In genomic region chr2L:5070797-5071579, dm6 we compare ENCODE assay signal across 1 fruit fly cellular context.
A peak's percentile ranks its signal among the peaks of the same experiment; 100 is the strongest.
TF ChIP-seq lines count a peak whose summit lies in the region.

RpL37A (plus strand) TSS chr2L:5070957.

TF ChIP-seq in whole organism, embryonic, 481 proteins besides CTCF, POLR2A, EP300 and RAD21 (continued from another document and continues in another):
- TF ChIP-seq vnd (GFP tag; IDR thresholded peaks at IDR 0.05; lab: Robert Waterston, UW; ENCODE audit: partially characterized antibody) (no peak), Chrac-16 (GFP tag; optimal IDR thresholded peaks at IDR 0.05; lab: Kevin White, UChicago) (peak; percentile 25), Ravus (GFP tag; IDR thresholded peaks at IDR 0.05; lab: Robert Waterston, UW) (no peak), CG3281 (GFP tag; optimal IDR thresholded peaks at IDR 0.05; lab: Kevin White, UChicago) (peak; percentile 89), D19B (GFP tag; optimal IDR thresholded peaks at IDR 0.05; lab: Kevin White, UChicago) (peak; percentile 64), CG10366 (GFP tag; IDR thresholded peaks at IDR 0.05; lab: Robert Waterston, UW) (peak; percentile 74), Fer1 (GFP tag; optimal IDR thresholded peaks at IDR 0.05; lab: Kevin White, UChicago) (peak; percentile 92), bigmax (GFP tag; optimal IDR thresholded peaks at IDR 0.05; lab: Kevin White, UChicago) (peak; percentile 80), crc (GFP tag; optimal IDR thresholded peaks at IDR 0.05; lab: Kevin White, UChicago) (peak; percentile 77), Abd-B (GFP tag; optimal IDR thresholded peaks at IDR 0.05; lab: Kevin White, UChicago) (no peak), CG31441 (GFP tag; IDR thresholded peaks at IDR 0.05; lab: Robert Waterston, UW) (peak; percentile 83), CG13296 (GFP tag; optimal IDR thresholded peaks at IDR 0.05; lab: Kevin White, UChicago) (peak; percentile 89), E2f2 (GFP tag; IDR thresholded peaks at IDR 0.05; lab: Robert Waterston, UW) (peak; percentile 78), abd-A (tag; optimal IDR thresholded peaks at IDR 0.05; lab: Kevin White, UChicago) (no peak), CG6791 (GFP tag; IDR thresholded peaks at IDR 0.05; lab: Robert Waterston, UW; ENCODE audit: partially characterized antibody) (0 out of 3 replicates have a peak, but pooled peaks have one; percentile 11), CG17186 (GFP tag; optimal IDR thresholded peaks at IDR 0.05; lab: Kevin White, UChicago) (peak; percentile 92), ash1 (GFP tag; optimal IDR thresholded peaks at IDR 0.05; lab: Kevin White, UChicago) (peak; percentile 74), CG18476 (GFP tag; optimal IDR thresholded peaks at IDR 0.05; lab: Kevin White, UChicago) (peak; percentile 63), Taf1 (GFP tag; IDR thresholded peaks at IDR 0.05; lab: Robert Waterston, UW) (no peak), Neu2 (GFP tag; optimal IDR thresholded peaks at IDR 0.05; lab: Kevin White, UChicago; ENCODE audit: borderline replicate concordance) (peak; percentile 17), Lhr (GFP tag; optimal IDR thresholded peaks at IDR 0.05; lab: Kevin White, UChicago) (peak; percentile 92), Atf-2 (GFP tag; optimal IDR thresholded peaks at IDR 0.05; lab: Kevin White, UChicago) (peak; percentile 63), CG8478 (optimal IDR thresholded peaks at IDR 0.05; lab: Kevin White, UChicago) (no peak), CG6254 (GFP tag; optimal IDR thresholded peaks at IDR 0.05; lab: Kevin White, UChicago) (peak; percentile 73), tll (GFP tag; optimal IDR thresholded peaks at IDR 0.05; lab: Kevin White, UChicago) (no peak), CG14050 (GFP tag; IDR thresholded peaks at IDR 0.05; lab: Robert Waterston, UW) (peak; percentile 69; the same call in 2 of the 3 replicates), CG32767 (GFP tag; IDR thresholded peaks at IDR 0.05; lab: Robert Waterston, UW) (peak; percentile 51; the same call in 1 of the 2 replicates), CG17612 (GFP tag; IDR thresholded peaks at IDR 0.05; lab: Robert Waterston, UW) (no peak; the same call in 1 of the 2 replicates), CG3163 (GFP tag; optimal IDR thresholded peaks at IDR 0.05; lab: Kevin White, UChicago) (peak; percentile 63), CG9932 (GFP tag; IDR thresholded peaks at IDR 0.05; lab: Robert Waterston, UW) (no peak), Hr3 (GFP tag; optimal IDR thresholded peaks at IDR 0.05; lab: Kevin White, UChicago) (peak; percentile 13), Asciz (GFP tag; optimal IDR thresholded peaks at IDR 0.05; lab: Kevin White, UChicago) (peak; percentile 80), prd (optimal IDR thresholded peaks at IDR 0.05; lab: Kevin White, UChicago) (no peak), prd (GFP tag; IDR thresholded peaks at IDR 0.05; lab: Robert Waterston, UW) (no peak; the same call in 2 of the 3 replicates), mld (GFP tag; IDR thresholded peaks at IDR 0.05; lab: Robert Waterston, UW; ENCODE audit: partially characterized antibody) (no peak), chif (GFP tag; optimal IDR thresholded peaks at IDR 0.05; lab: Kevin White, UChicago) (peak; percentile 3 to 64), CG17359 (tag; optimal IDR thresholded peaks at IDR 0.05; lab: Kevin White, UChicago) (peak; percentile 71), CG18619 (GFP tag; optimal IDR thresholded peaks at IDR 0.05; lab: Kevin White, UChicago) (peak; percentile 81), Rx (GFP tag; IDR thresholded peaks at IDR 0.05; lab: Robert Waterston, UW) (peak; percentile 78), croc (GFP tag; conservative IDR thresholded peaks at IDR 0.05; lab: Robert Waterston, UW) (no peak), da (GFP tag; optimal IDR thresholded peaks at IDR 0.05; lab: Kevin White, UChicago) (peak; percentile 76), CG8359 (GFP tag; optimal IDR thresholded peaks at IDR 0.05; lab: Kevin White, UChicago; ENCODE audit: borderline replicate concordance) (peak; percentile 66), lilli (GFP tag; optimal IDR thresholded peaks at IDR 0.05; lab: Kevin White, UChicago) (peak; percentile 63), CG10274 (GFP tag; optimal IDR thresholded peaks at IDR 0.05; lab: Kevin White, UChicago) (peak; percentile 69), CG12155 (GFP tag; optimal IDR thresholded peaks at IDR 0.05; lab: Kevin White, UChicago) (peak; percentile 63), Doc3 (GFP tag; IDR thresholded peaks at IDR 0.05; lab: Robert Waterston, UW; ENCODE audit: partially characterized antibody) (no peak), CG3407 (GFP tag; optimal IDR thresholded peaks at IDR 0.05; lab: Kevin White, UChicago) (peak; percentile 69), Hand (GFP tag; optimal IDR thresholded peaks at IDR 0.05; lab: Kevin White, UChicago) (peak; percentile 24), CG30431 (GFP tag; optimal IDR thresholded peaks at IDR 0.05; lab: Kevin White, UChicago) (peak; percentile 63), tgo (GFP tag; IDR thresholded peaks at IDR 0.05; lab: Robert Waterston, UW) (peak; percentile 53; the same call in 2 of the 3 replicates), CG12769 (tag; optimal IDR thresholded peaks at IDR 0.05; lab: Kevin White, UChicago) (peak; percentile 78), CG2202 (tag; optimal IDR thresholded peaks at IDR 0.05; lab: Kevin White, UChicago) (peak; percentile 59), ro (GFP tag; IDR thresholded peaks at IDR 0.05; lab: Robert Waterston, UW) (no peak), schlank (tag; optimal IDR thresholded peaks at IDR 0.05; lab: Kevin White, UChicago) (peak; percentile 82), MTF-1 (GFP tag; optimal IDR thresholded peaks at IDR 0.05; lab: Kevin White, UChicago; ENCODE audit: borderline replicate concordance) (peak; percentile 94), pita (GFP tag; optimal IDR thresholded peaks at IDR 0.05; lab: Kevin White, UChicago) (peak; percentile 83), CG4404 (GFP tag; IDR thresholded peaks at IDR 0.05; lab: Robert Waterston, UW) (no peak), tin (GFP tag; optimal IDR thresholded peaks at IDR 0.05; lab: Kevin White, UChicago) (peak; percentile 61), Hr78 (GFP tag; optimal IDR thresholded peaks at IDR 0.05; lab: Kevin White, UChicago) (peak in 1 of 2 experiments; percentile 29), NFAT (GFP tag; IDR thresholded peaks at IDR 0.05; lab: Robert Waterston, UW) (no peak; the same call in 1 of the 2 replicates), CG33213 (GFP tag; optimal IDR thresholded peaks at IDR 0.05; lab: Kevin White, UChicago) (peak; percentile 96), MBD-R2 (GFP tag; IDR thresholded peaks at IDR 0.05; lab: Robert Waterston, UW) (peak; percentile 67), otp (GFP tag; IDR thresholded peaks at IDR 0.05; lab: Robert Waterston, UW) (peak; percentile 86), insv (GFP tag; optimal IDR thresholded peaks at IDR 0.05; lab: Kevin White, UChicago) (peak in 1 of 2 experiments; percentile 73), CG2875 (GFP tag; optimal IDR thresholded peaks at IDR 0.05; lab: Kevin White, UChicago) (peak; percentile 85), CG11560 (tag; IDR thresholded peaks at IDR 0.05; lab: Robert Waterston, UW) (no peak; the same call in 2 of the 3 replicates), CG33557 (GFP tag; optimal IDR thresholded peaks at IDR 0.05; lab: Kevin White, UChicago) (peak; percentile 65), Antp (GFP tag; optimal IDR thresholded peaks at IDR 0.05; lab: Kevin White, UChicago) (peak; percentile 60), CG7786 (GFP tag; optimal IDR thresholded peaks at IDR 0.05; lab: Kevin White, UChicago) (peak; percentile 35), repo (GFP tag; optimal IDR thresholded peaks at IDR 0.05; lab: Kevin White, UChicago) (peak; percentile 86), sens (GFP tag; lab: Kevin White, UChicago) (peak; percentile 97), gce (GFP tag; IDR thresholded peaks at IDR 0.05; lab: Robert Waterston, UW) (peak; percentile 78; the same call in 2 of the 3 replicates), CG9727 (GFP tag; optimal IDR thresholded peaks at IDR 0.05; lab: Kevin White, UChicago) (peak; percentile 91), pros (GFP tag; optimal IDR thresholded peaks at IDR 0.05; lab: Kevin White, UChicago) (peak; percentile 4), fru (optimal IDR thresholded peaks at IDR 0.05; lab: Kevin White, UChicago) (no peak), cg (GFP tag; optimal IDR thresholded peaks at IDR 0.05; lab: Kevin White, UChicago) (no peak), CG17568 (GFP tag; optimal IDR thresholded peaks at IDR 0.05; lab: Kevin White, UChicago) (peak; percentile 81), CG6175 (GFP tag; IDR thresholded peaks at IDR 0.05; lab: Robert Waterston, UW) (peak; percentile 72; the same call in 2 of the 3 replicates), CG12104 (GFP tag; optimal IDR thresholded peaks at IDR 0.05; lab: Kevin White, UChicago) (peak; percentile 87), CG1832 (GFP tag; optimal IDR thresholded peaks at IDR 0.05; lab: Kevin White, UChicago) (no peak), ATbp (GFP tag; optimal IDR thresholded peaks at IDR 0.05; lab: Kevin White, UChicago) (peak; percentile 66), kni (GFP tag; optimal IDR thresholded peaks at IDR 0.05; lab: Kevin White, UChicago) (peak; percentile 85), CG10431 (GFP tag; optimal IDR thresholded peaks at IDR 0.05; lab: Kevin White, UChicago) (peak; percentile 85), CG13123 (GFP tag; optimal IDR thresholded peaks at IDR 0.05; lab: Kevin White, UChicago) (peak; percentile 57), wek (GFP tag; optimal IDR thresholded peaks at IDR 0.05; lab: Kevin White, UChicago) (peak; percentile 79), Nf-YC (tag; optimal IDR thresholded peaks at IDR 0.05; lab: Kevin White, UChicago) (peak; percentile 70), mam (GFP tag; optimal IDR thresholded peaks at IDR 0.05; lab: Kevin White, UChicago) (peak; percentile 69), corto (GFP tag; optimal IDR thresholded peaks at IDR 0.05; lab: Kevin White, UChicago) (peak; percentile 7), CG2120 (GFP tag; optimal IDR thresholded peaks at IDR 0.05; lab: Kevin White, UChicago) (peak; percentile 53), fd3F (GFP tag; optimal IDR thresholded peaks at IDR 0.05; lab: Kevin White, UChicago) (peak; percentile 55), MESR4 (GFP tag; optimal IDR thresholded peaks at IDR 0.05; lab: Kevin White, UChicago) (peak; percentile 98), klu (GFP tag; IDR thresholded peaks at IDR 0.05; lab: Robert Waterston, UW) (peak; percentile 33; the same call in 1 of the 2 replicates), CG2199 (GFP tag; IDR thresholded peaks at IDR 0.05; lab: Robert Waterston, UW) (peak; percentile 89), trem (tag; optimal IDR thresholded peaks at IDR 0.05; lab: Kevin White, UChicago) (peak; percentile 88), CG34422 (GFP tag; IDR thresholded peaks at IDR 0.05; lab: Robert Waterston, UW) (peak; percentile 84; the same call in 2 of the 3 replicates), Dfd (GFP tag; optimal IDR thresholded peaks at IDR 0.05; lab: Kevin White, UChicago) (no peak), CG1647 (GFP tag; optimal IDR thresholded peaks at IDR 0.05; lab: Kevin White, UChicago) (peak; percentile 71), CG9817 (tag; optimal IDR thresholded peaks at IDR 0.05; lab: Kevin White, UChicago) (peak; percentile 70), ara (GFP tag; IDR thresholded peaks at IDR 0.05; lab: Robert Waterston, UW) (peak; percentile 73), zen (tag; optimal IDR thresholded peaks at IDR 0.05; lab: Kevin White, UChicago) (peak; percentile 68), Oaz (GFP tag; IDR thresholded peaks at IDR 0.05; lab: Robert Waterston, UW) (peak; percentile 25; the same call in 1 of the 2 replicates), CG4360 (GFP tag; IDR thresholded peaks at IDR 0.05; lab: Robert Waterston, UW) (no peak), sug (tag; optimal IDR thresholded peaks at IDR 0.05; lab: Kevin White, UChicago) (peak; percentile 68), Usf (GFP tag; optimal IDR thresholded peaks at IDR 0.05; lab: Kevin White, UChicago) (peak; percentile 41), ewg (GFP tag; optimal IDR thresholded peaks at IDR 0.05; lab: Kevin White, UChicago) (peak; percentile 75), NfI (GFP tag; optimal IDR thresholded peaks at IDR 0.05; lab: Kevin White, UChicago) (peak; percentile 91), mirr (GFP tag; optimal IDR thresholded peaks at IDR 0.05; lab: Kevin White, UChicago) (peak; percentile 75), vvl (GFP tag; IDR thresholded peaks at IDR 0.05; lab: Robert Waterston, UW) (peak; percentile 90), Xbp1 (GFP tag; optimal IDR thresholded peaks at IDR 0.05; lab: Kevin White, UChicago) (peak; percentile 75), CG3847 (GFP tag; IDR thresholded peaks at IDR 0.05; lab: Robert Waterston, UW) (peak; percentile 77), gem (tag; optimal IDR thresholded peaks at IDR 0.05; lab: Kevin White, UChicago) (no peak), jing (GFP tag; optimal IDR thresholded peaks at IDR 0.05; lab: Kevin White, UChicago) (no peak), CG4730 (GFP tag; IDR thresholded peaks at IDR 0.05; lab: Robert Waterston, UW) (no peak), CG9215 (GFP tag; IDR thresholded peaks at IDR 0.05; lab: Robert Waterston, UW) (no peak), NC2β (GFP tag; optimal IDR thresholded peaks at IDR 0.05; lab: Kevin White, UChicago) (peak; percentile 94), Gug (GFP tag; IDR thresholded peaks at IDR 0.05; lab: Robert Waterston, UW) (no peak), B-H1 (GFP tag; IDR thresholded peaks at IDR 0.05; lab: Robert Waterston, UW) (peak; percentile 54; the same call in 1 of the 3 replicates), CG10209 (GFP tag; optimal IDR thresholded peaks at IDR 0.05; lab: Kevin White, UChicago) (peak; percentile 81), hkb (optimal IDR thresholded peaks at IDR 0.05; lab: Kevin White, UChicago) (peak; percentile 26), hkb (GFP tag; IDR thresholded peaks at IDR 0.05; lab: Robert Waterston, UW) (peak; percentile 82), CG11247 (GFP tag; IDR thresholded peaks at IDR 0.05; lab: Robert Waterston, UW) (peak; percentile 74), CG8388 (GFP tag; optimal IDR thresholded peaks at IDR 0.05; lab: Kevin White, UChicago) (peak; percentile 49), en (GFP tag; optimal IDR thresholded peaks at IDR 0.05; lab: Kevin White, UChicago) (peak; percentile 47), Sry-β (GFP tag; optimal IDR thresholded peaks at IDR 0.05; lab: Kevin White, UChicago) (peak; percentile 49), crol (GFP tag; IDR thresholded peaks at IDR 0.05; lab: Robert Waterston, UW) (0 out of 2 replicates have a peak, but pooled peaks have one; percentile 21), CG4617 (GFP tag; optimal IDR thresholded peaks at IDR 0.05; lab: Kevin White, UChicago; ENCODE audit: borderline replicate concordance) (peak; percentile 41), sisA (GFP tag; IDR thresholded peaks at IDR 0.05; lab: Robert Waterston, UW) (no peak), Spps (tag; optimal IDR thresholded peaks at IDR 0.05; lab: Kevin White, UChicago) (peak; percentile 71), inv (GFP tag; IDR thresholded peaks at IDR 0.05; lab: Robert Waterston, UW; ENCODE audit: partially characterized antibody) (no peak; the same call in 1 of the 2 replicates)
